Worm (Caenorhabditis elegans) whole organism, mixed stage, embryonic: ENCODE results near the gene rol-1.
"Not testable (repeated sequence)": the region's sequence is repeated elsewhere in the genome, so short reads cannot be mapped to it uniquely, and the experiment has no call there.

ENCODE experiments used
- cnd-1 ChIP-seq: fragments of 200-800 bp; sonication (Bioruptor generic); optimal IDR thresholded peaks from 2 replicates; lab custom pipeline; 2018; ENCODE audit warnings: mild to moderate bottlenecking, missing genetic modification characterization, missing compliant biosample characterization
- nhr-237 ChIP-seq: fragments of 150-350 bp; optimal IDR thresholded peaks from 2 replicates; lab custom pipeline; 2014; ENCODE audit warnings: missing biosample characterization, missing genetic modification characterization
- ztf-11 ChIP-seq: fragments of 150-350 bp; optimal IDR thresholded peaks from 2 replicates; lab custom pipeline; 2014; ENCODE audit warnings: missing biosample characterization, missing genetic modification characterization

ce11 chrII:12151640-12152039 lies 20.7 kb upstream of the rol-1 start, which contains the start of gene Y57A10A.4:
- TF ChIP-seq nhr-237 (tag; lab: Kevin White, UChicago); ztf-11; cnd-1 (tag; lab: Kevin White, UChicago): not testable (repeated sequence)
